Fruit fly (Drosophila melanogaster): Measurements from ENCODE around the gene CG43638.

Gene CG43638

dm6 chr3L:12044279-12044678 lies at the start of gene CG43638:
TSS of gene CG43638 (plus strand) at chr3L:12044579.
- TF ChIP-seq CTCF (optimal IDR thresholded peaks at IDR 0.05) = no peak
- no peak for TF ChIP-seq CG8478 (optimal IDR thresholded peaks at IDR 0.05)

- TF ChIP-seq CG8478 (optimal IDR thresholded peaks at IDR 0.05) (no peak), CTCF (optimal IDR thresholded peaks at IDR 0.05) (no peak)
Observed at dm6 chr3L:11997959-11998358, 46.4 kb upstream of the CG43638 start, which contains the start of gene Grip163. TSS of gene Grip163 (minus strand) at chr3L:11998138.

- TF ChIP-seq CTCF (optimal IDR thresholded peaks at IDR 0.05) (peak; percentile 86 to 89), CG8478 (optimal IDR thresholded peaks at IDR 0.05) (no peak)
Observed at dm6 chr3L:12002321-12003248, 41.8 kb upstream of the CG43638 start, which contains the start of the genes Pop2 and CG6928. TSS of gene Pop2 (minus strand) at chr3L:12002915. TSS of gene CG6928 (plus strand) at chr3L:12003155.

- no peak for TF ChIP-seq CG8478 (optimal IDR thresholded peaks at IDR 0.05)
- no peak for TF ChIP-seq CTCF (optimal IDR thresholded peaks at IDR 0.05)
Observed at dm6 chr3L:12003457-12003856, 40.9 kb upstream of the CG43638 start.

- TF ChIP-seq CTCF (optimal IDR thresholded peaks at IDR 0.05) (no peak), CG8478 (optimal IDR thresholded peaks at IDR 0.05) (no peak)
Observed at dm6 chr3L:12004136-12004535, 40.2 kb upstream of the CG43638 start.

- no peak for TF ChIP-seq CG8478 (optimal IDR thresholded peaks at IDR 0.05)
- TF ChIP-seq CTCF (optimal IDR thresholded peaks at IDR 0.05) = no peak
Observed at dm6 chr3L:12007945-12008344, 36.4 kb upstream of the CG43638 start.

dm6 chr3L:12013698-12014097 lies 30.7 kb upstream of the CG43638 start:
- TF ChIP-seq CG8478 (optimal IDR thresholded peaks at IDR 0.05) (no peak), CTCF (optimal IDR thresholded peaks at IDR 0.05) (no peak)

dm6 chr3L:12014272-12014671 lies 30.1 kb upstream of the CG43638 start:
- TF ChIP-seq CTCF (optimal IDR thresholded peaks at IDR 0.05) = no peak
- no peak for TF ChIP-seq CG8478 (optimal IDR thresholded peaks at IDR 0.05)

- TF ChIP-seq CG8478 (optimal IDR thresholded peaks at IDR 0.05) = no peak
- TF ChIP-seq CTCF (optimal IDR thresholded peaks at IDR 0.05) = no peak
Observed at dm6 chr3L:12016186-12016585, 28.2 kb upstream of the CG43638 start.

- no peak for TF ChIP-seq CG8478 (optimal IDR thresholded peaks at IDR 0.05)
- peak; percentile 73 to 74 for TF ChIP-seq CTCF (optimal IDR thresholded peaks at IDR 0.05)
Observed at dm6 chr3L:12021903-12022302, 22.5 kb upstream of the CG43638 start.

dm6 chr3L:12023137-12023792 lies 21.1 kb upstream of the CG43638 start:
- TF ChIP-seq CG8478 (optimal IDR thresholded peaks at IDR 0.05) (no peak), CTCF (optimal IDR thresholded peaks at IDR 0.05) (no peak)

dm6 chr3L:12024947-12025346 lies 19.4 kb upstream of the CG43638 start:
- TF ChIP-seq CTCF (optimal IDR thresholded peaks at IDR 0.05) (no peak), CG8478 (optimal IDR thresholded peaks at IDR 0.05) (no peak)

- no peak for TF ChIP-seq CTCF (optimal IDR thresholded peaks at IDR 0.05)
- no peak for TF ChIP-seq CG8478 (optimal IDR thresholded peaks at IDR 0.05)
Observed at dm6 chr3L:12027929-12028328, 16.4 kb upstream of the CG43638 start.

dm6 chr3L:12028534-12029029 lies 15.8 kb upstream of the CG43638 start:
- TF ChIP-seq CTCF (optimal IDR thresholded peaks at IDR 0.05) (no peak), CG8478 (optimal IDR thresholded peaks at IDR 0.05) (no peak)

dm6 chr3L:12030521-12030920 lies 13.9 kb upstream of the CG43638 start:
- TF ChIP-seq CTCF (optimal IDR thresholded peaks at IDR 0.05) (no peak), CG8478 (optimal IDR thresholded peaks at IDR 0.05) (no peak)

- TF ChIP-seq CG8478 (optimal IDR thresholded peaks at IDR 0.05) = no peak
- no peak for TF ChIP-seq CTCF (optimal IDR thresholded peaks at IDR 0.05)
Observed at dm6 chr3L:12032257-12032656, 12.1 kb upstream of the CG43638 start, which contains the start of gene CG43993. TSS of gene CG43993 (plus strand) at chr3L:12032557.
